Worm (Caenorhabditis elegans) whole organism, midembryonic: Measurements from ENCODE around the gene cup-15.

Experiments used
- flt-1 ChIP-seq: fragments of 200-800 bp; sonication (Bioruptor generic); IDR thresholded peaks from 2 replicates; pipeline ENCODE4 v1.3.6; 2022; ENCODE audit warnings: missing genetic modification characterization, missing compliant biosample characterization
- ztf-23 ChIP-seq: fragments of 200-800 bp; sonication (Bioruptor generic); IDR thresholded peaks from 2 replicates; pipeline ENCODE4 v1.3.6; 2022; ENCODE audit warnings: missing genetic modification reagents, missing genetic modification characterization, missing compliant biosample characterization

DNA sequence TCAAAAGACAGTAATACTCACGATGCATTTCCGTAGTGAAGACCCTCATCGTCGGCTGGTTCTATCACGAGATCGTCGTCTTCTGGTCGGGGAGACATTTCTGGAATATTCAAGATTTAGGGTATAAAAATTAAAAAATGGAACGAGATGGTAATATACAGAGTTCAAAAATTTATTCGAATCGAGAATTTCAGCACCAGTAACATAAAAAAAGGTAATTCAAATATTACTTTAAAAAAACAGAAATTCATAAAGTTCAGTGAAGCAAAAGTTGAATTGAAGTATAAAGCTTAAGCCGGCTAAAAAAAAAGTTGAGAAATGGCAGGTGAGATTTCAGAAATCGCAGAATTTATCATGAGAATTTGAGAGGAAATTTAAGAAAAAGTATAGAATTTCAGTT, 42.6 kb upstream of the cup-15 start, which contains the start of gene cam-1:
- TF ChIP-seq ztf-23 (GFP tag; lab: Robert Waterston, UW) (no peak), flt-1 (GFP tag; lab: Robert Waterston, UW) (no peak)
